Worm (Caenorhabditis elegans): Measurements from ENCODE around the gene F14D7.6.
"Not testable (repeated sequence)": the region's sequence is repeated elsewhere in the genome, so short reads cannot be mapped to it uniquely, and the experiment has no call there.

The F14D7.6 gene

ce11 chrV:14301076-14301475 lies at the start of gene F14D7.6:
TSS of gene F14D7.6 (plus strand) at chrV:14301413.
- TF ChIP-seq ztf-23 (GFP tag; IDR thresholded peaks at IDR 0.05), result no peak
- TF ChIP-seq flt-1 (GFP tag; IDR thresholded peaks at IDR 0.05), result no peak
- TF ChIP-seq med-1 (GFP tag; optimal IDR thresholded peaks at IDR 0.05; ENCODE audit: insufficient read depth), result no peak
- no peak for TF ChIP-seq ztf-29 (GFP tag; IDR thresholded peaks at IDR 0.05)
- TF ChIP-seq tab-1 (GFP tag; IDR thresholded peaks at IDR 0.05), result no peak
- TF ChIP-seq ref-1 (GFP tag; conservative IDR thresholded peaks at IDR 0.05), result no peak
- no peak for TF ChIP-seq klf-2 (GFP tag; conservative IDR thresholded peaks at IDR 0.05)
- no peak for TF ChIP-seq T22C8.4 (GFP tag; IDR thresholded peaks at IDR 0.05)
- no peak for TF ChIP-seq cog-1 (tag; optimal IDR thresholded peaks at IDR 0.05)

- TF ChIP-seq ztf-29 (GFP tag; IDR thresholded peaks at IDR 0.05) (no peak), cog-1 (tag; optimal IDR thresholded peaks at IDR 0.05) (no peak), ztf-23 (GFP tag; IDR thresholded peaks at IDR 0.05) (no peak), ref-1 (GFP tag; conservative IDR thresholded peaks at IDR 0.05) (no peak), T22C8.4 (GFP tag; IDR thresholded peaks at IDR 0.05) (no peak), klf-2 (GFP tag; conservative IDR thresholded peaks at IDR 0.05) (no peak), flt-1 (GFP tag; IDR thresholded peaks at IDR 0.05) (no peak), tab-1 (GFP tag; IDR thresholded peaks at IDR 0.05) (no peak), med-1 (GFP tag; optimal IDR thresholded peaks at IDR 0.05; ENCODE audit: insufficient read depth) (no peak)
Observed at ce11 chrV:14252025-14252424, 49.2 kb upstream of the F14D7.6 start, which contains the start of gene K02E11.5. TSS of gene K02E11.5 (plus strand) at chrV:14252325.

ce11 chrV:14254221-14254620 lies 47.0 kb upstream of the F14D7.6 start, which contains the start of gene K02E11.7:
TSS of gene K02E11.7 (minus strand) at chrV:14254321.
- TF ChIP-seq cog-1 (tag; optimal IDR thresholded peaks at IDR 0.05) (no peak), klf-2 (GFP tag; conservative IDR thresholded peaks at IDR 0.05) (no peak), ref-1 (GFP tag; conservative IDR thresholded peaks at IDR 0.05) (no peak), ztf-29 (GFP tag; IDR thresholded peaks at IDR 0.05) (no peak)

ce11 chrV:14256813-14257212 lies 44.4 kb upstream of the F14D7.6 start, which contains the start of gene sre-8:
TSS of gene sre-8 (plus strand) at chrV:14257113.
- TF ChIP-seq cog-1 (tag; optimal IDR thresholded peaks at IDR 0.05) (no peak), tab-1 (GFP tag; IDR thresholded peaks at IDR 0.05) (no peak), ref-1 (GFP tag; conservative IDR thresholded peaks at IDR 0.05) (no peak), ztf-29 (GFP tag; IDR thresholded peaks at IDR 0.05) (no peak)

ce11 chrV:14260831-14261230 lies 40.4 kb upstream of the F14D7.6 start, which contains the start of gene F40G12.2:
TSS of gene F40G12.2 (minus strand) at chrV:14260931.
- TF ChIP-seq ref-1 (GFP tag; conservative IDR thresholded peaks at IDR 0.05) (no peak), ztf-29 (GFP tag; IDR thresholded peaks at IDR 0.05) (no peak)

- no peak for TF ChIP-seq cog-1 (tag; optimal IDR thresholded peaks at IDR 0.05)
- TF ChIP-seq klf-2 (GFP tag; conservative IDR thresholded peaks at IDR 0.05), result no peak
- TF ChIP-seq ref-1 (GFP tag; conservative IDR thresholded peaks at IDR 0.05), result no peak
- TF ChIP-seq ztf-29 (GFP tag; IDR thresholded peaks at IDR 0.05), result no peak
- no peak for TF ChIP-seq tab-1 (GFP tag; IDR thresholded peaks at IDR 0.05)
- no peak for TF ChIP-seq med-1 (GFP tag; optimal IDR thresholded peaks at IDR 0.05; ENCODE audit: insufficient read depth)
- TF ChIP-seq flt-1 (GFP tag; IDR thresholded peaks at IDR 0.05), result no peak
- TF ChIP-seq ztf-23 (GFP tag; IDR thresholded peaks at IDR 0.05), result no peak
- no peak for TF ChIP-seq T22C8.4 (GFP tag; IDR thresholded peaks at IDR 0.05)
Observed at ce11 chrV:14267326-14267942, 33.8 kb upstream of the F14D7.6 start.

ce11 chrV:14268616-14269015 lies 32.6 kb upstream of the F14D7.6 start, which contains the start of gene F40G12.4:
TSS of gene F40G12.4 (minus strand) at chrV:14268716.
- TF ChIP-seq cog-1 (tag; optimal IDR thresholded peaks at IDR 0.05) (no peak), med-1 (GFP tag; optimal IDR thresholded peaks at IDR 0.05; ENCODE audit: insufficient read depth) (no peak), ztf-29 (GFP tag; IDR thresholded peaks at IDR 0.05) (no peak), ztf-23 (GFP tag; IDR thresholded peaks at IDR 0.05) (no peak), tab-1 (GFP tag; IDR thresholded peaks at IDR 0.05) (no peak), ref-1 (GFP tag; conservative IDR thresholded peaks at IDR 0.05) (no peak), klf-2 (GFP tag; conservative IDR thresholded peaks at IDR 0.05) (no peak), T22C8.4 (GFP tag; IDR thresholded peaks at IDR 0.05) (no peak), flt-1 (GFP tag; IDR thresholded peaks at IDR 0.05) (no peak)

ce11 chrV:14270729-14271128 lies 30.5 kb upstream of the F14D7.6 start, which contains the start of gene F40G12.5:
TSS of gene F40G12.5 (minus strand) at chrV:14270829.
- TF ChIP-seq tab-1 (GFP tag; IDR thresholded peaks at IDR 0.05), result no peak
- TF ChIP-seq ztf-29 (GFP tag; IDR thresholded peaks at IDR 0.05), result no peak
- TF ChIP-seq med-1 (GFP tag; optimal IDR thresholded peaks at IDR 0.05; ENCODE audit: insufficient read depth), result no peak
- TF ChIP-seq cog-1 (tag; optimal IDR thresholded peaks at IDR 0.05), result no peak
- no peak for TF ChIP-seq flt-1 (GFP tag; IDR thresholded peaks at IDR 0.05)
- no peak for TF ChIP-seq ztf-23 (GFP tag; IDR thresholded peaks at IDR 0.05)
- no peak for TF ChIP-seq klf-2 (GFP tag; conservative IDR thresholded peaks at IDR 0.05)
- TF ChIP-seq ref-1 (GFP tag; conservative IDR thresholded peaks at IDR 0.05), result no peak
- no peak for TF ChIP-seq T22C8.4 (GFP tag; IDR thresholded peaks at IDR 0.05)

ce11 chrV:14273019-14273418 lies 28.2 kb upstream of the F14D7.6 start, which contains the start of gene F40G12.6:
TSS of gene F40G12.6 (minus strand) at chrV:14273119.
- TF ChIP-seq ztf-29 (GFP tag; IDR thresholded peaks at IDR 0.05) (no peak), tab-1 (GFP tag; IDR thresholded peaks at IDR 0.05) (no peak)

ce11 chrV:14274268-14274667 lies 26.9 kb upstream of the F14D7.6 start, which contains the start of gene F40G12.7:
TSS of gene F40G12.7 (plus strand) at chrV:14274568.
- not testable (repeated sequence) for TF ChIP-seq med-1 (GFP tag; optimal IDR thresholded peaks at IDR 0.05; ENCODE audit: insufficient read depth); ref-1 (GFP tag; conservative IDR thresholded peaks at IDR 0.05); cog-1 (tag; optimal IDR thresholded peaks at IDR 0.05)

All from whole organism, midembryonic.